Fruit fly (Drosophila melanogaster) whole organism, adult: ENCODE data around the gene rha.

Source experiments
- CG12768 ChIP-seq: fragments of 200-800 bp; sonication (Bioruptor generic); optimal IDR thresholded peaks from 2 replicates; lab custom pipeline; 2017; ENCODE audit warnings: missing biosample characterization, missing genetic modification characterization, mild to moderate bottlenecking, moderate library complexity, missing genetic modification reagents
- CG1620 ChIP-seq: fragments of 200-800 bp; sonication (Bioruptor generic); optimal IDR thresholded peaks from 2 replicates; lab custom pipeline; 2016; ENCODE audit warnings: missing biosample characterization, missing genetic modification characterization
- CG5204 ChIP-seq: fragments of 200-800 bp; sonication (Bioruptor generic); optimal IDR thresholded peaks from 2 replicates; lab custom pipeline; 2016; ENCODE audit warnings: missing biosample characterization, missing genetic modification characterization
- CG7045 ChIP-seq: fragments of 200-800 bp; sonication (Bioruptor generic); optimal IDR thresholded peaks from 2 replicates; lab custom pipeline; 2017; ENCODE audit warnings: missing biosample characterization, mild to moderate bottlenecking, missing genetic modification characterization
- Crg-1 ChIP-seq: fragments of 200-800 bp; sonication (Bioruptor generic); optimal IDR thresholded peaks from 2 replicates; lab custom pipeline; 2016; ENCODE audit warnings: missing biosample characterization, missing genetic modification characterization
- bab1 ChIP-seq: fragments of 200-800 bp; sonication (Bioruptor generic); optimal IDR thresholded peaks from 3 replicates; lab custom pipeline; 2019; ENCODE audit warnings: missing biosample characterization, mild to moderate bottlenecking, missing genetic modification characterization, moderate library complexity
- kay ChIP-seq: fragments of 200-800 bp; sonication (Bioruptor generic); peaks from one replicate; lab custom pipeline; 2016; ENCODE audit warnings: missing biosample characterization, missing genetic modification characterization, borderline replicate concordance
- ovo ChIP-seq: fragments of 200-800 bp; sonication (Bioruptor generic); optimal IDR thresholded peaks from 2 replicates; lab custom pipeline; 2016; ENCODE audit warnings: missing biosample characterization, missing genetic modification characterization
- pad ChIP-seq: fragments of 200-800 bp; sonication (Bioruptor generic); optimal IDR thresholded peaks from 3 replicates; lab custom pipeline; 2017; ENCODE audit warnings: missing biosample characterization, missing genetic modification characterization, mild to moderate bottlenecking, moderate library complexity, missing genetic modification reagents
- tj ChIP-seq: fragments of 200-800 bp; sonication (Bioruptor generic); optimal IDR thresholded peaks from 3 replicates; lab custom pipeline; 2017; ENCODE audit warnings: missing biosample characterization, mild to moderate bottlenecking, missing genetic modification characterization, moderate library complexity

DNA sequence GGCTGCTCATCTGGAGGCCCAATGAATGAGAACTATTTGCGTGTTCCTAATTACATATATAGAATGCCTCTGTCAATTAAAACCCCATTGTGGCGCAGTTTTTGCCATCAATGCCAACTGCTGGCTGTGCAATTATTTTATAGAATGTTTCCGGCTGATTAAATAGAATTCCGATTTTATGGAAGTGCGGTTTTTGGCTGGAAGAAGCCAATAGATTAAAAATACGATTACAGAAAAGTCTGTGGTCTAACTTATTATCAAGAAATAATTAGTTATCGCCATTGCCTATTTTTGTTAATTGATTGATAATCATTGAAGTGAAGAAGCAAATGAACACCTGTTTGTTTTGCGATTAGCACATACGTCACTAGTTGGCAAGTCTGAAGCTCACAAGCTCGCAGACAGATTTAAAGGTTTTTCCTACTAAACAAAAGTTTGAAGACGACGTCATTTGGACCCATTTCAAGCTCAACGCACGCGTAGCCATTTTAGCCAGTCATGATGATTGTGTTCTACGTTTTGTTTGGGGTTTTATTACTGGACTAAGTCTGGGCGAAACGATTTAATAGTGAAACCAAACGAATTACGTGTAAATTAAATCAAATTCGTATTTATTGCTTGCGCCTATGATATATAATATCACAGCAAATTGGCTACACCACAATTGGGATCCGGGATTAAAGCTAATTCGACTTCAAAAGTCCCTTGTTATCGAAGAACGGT lies 34.1 kb upstream of the rha start:
- no peak for TF ChIP-seq bab1 (GFP tag; lab: Kevin White, UChicago)
- no peak for TF ChIP-seq pad (GFP tag; lab: Kevin White, UChicago)
- no peak for TF ChIP-seq CG7045
- TF ChIP-seq ovo: no peak
- TF ChIP-seq kay: peak; percentile 95
- TF ChIP-seq tj (GFP tag; lab: Kevin White, UChicago): peak; percentile 28
- TF ChIP-seq CG1620: no peak
- TF ChIP-seq CG12768: peak; percentile 23
- no peak for TF ChIP-seq CG5204 (GFP tag; lab: Kevin White, UChicago)
- no peak for TF ChIP-seq Crg-1 (GFP tag; lab: Kevin White, UChicago)
